Fruit fly (Drosophila melanogaster) whole organism: ENCODE results near the gene moi.

Experiments used
- CG8478 ChIP-seq: fragments of >200 bp; optimal IDR thresholded peaks from 2 replicates; lab custom pipeline; 2018; ENCODE audit warnings: inconsistent platforms
- Dll ChIP-seq: fragments of >200 bp; optimal IDR thresholded peaks from 2 replicates; lab custom pipeline; 2017
- EcR ChIP-seq, 2 experiments: fragments of >200 bp; optimal IDR thresholded peaks; 2 replicates each; lab custom pipeline; 2017; ENCODE audit warnings: missing biosample characterization in 2 of 2, missing genetic modification characterization in 2 of 2, missing genetic modification reagents in 2 of 2
- psq ChIP-seq: fragments of >200 bp; optimal IDR thresholded peaks from 2 replicates; lab custom pipeline; 2017
- usp ChIP-seq: fragments of >200 bp; optimal IDR thresholded peaks from 2 replicates; lab custom pipeline; 2017; ENCODE audit warnings: missing biosample characterization, missing genetic modification characterization, mixed read lengths

DNA sequence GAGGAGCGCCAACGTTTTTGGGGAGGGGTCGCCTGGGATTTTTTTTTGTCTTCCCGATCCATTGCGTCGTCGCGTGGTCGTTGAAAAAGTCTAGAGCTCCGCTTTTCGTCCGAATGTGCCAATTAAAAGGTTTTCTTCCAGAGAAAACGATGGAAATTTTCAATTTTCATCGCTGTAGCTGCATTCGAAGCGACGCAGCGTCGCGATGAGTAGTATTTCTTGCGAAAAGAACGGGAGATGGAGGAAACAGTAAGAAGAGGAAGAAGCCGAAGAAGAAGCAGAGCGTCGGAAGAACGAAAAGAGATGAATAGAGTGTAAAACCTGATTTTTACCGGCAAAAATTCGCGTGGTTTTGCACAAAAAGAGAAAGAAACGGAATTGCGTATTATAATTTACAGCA lies 12.3 kb upstream of the moi start:
- TF ChIP-seq psq (lab: Kevin White, UChicago), result no peak
- TF ChIP-seq usp (GFP tag; lab: Kevin White, UChicago), result no peak
- no peak for TF ChIP-seq EcR (GFP tag; optimal IDR thresholded peaks at IDR 0.05; lab: Kevin White, UChicago)
- no peak for TF ChIP-seq Dll (lab: Kevin White, UChicago)
- TF ChIP-seq CG8478 (lab: Kevin White, UChicago), result no peak
